Worm (Caenorhabditis elegans) whole organism, L1 larva: Measurements from ENCODE around the gene F40C5.2.
A peak's percentile ranks its signal among the peaks of the same experiment; 100 is the strongest.

Experiments used
- F16B12.6 ChIP-seq: fragments of 150-350 bp; optimal IDR thresholded peaks from 2 replicates; lab custom pipeline; 2014; ENCODE audit warnings: missing biosample characterization, missing genetic modification characterization
- alr-1 ChIP-seq: fragments of 200-800 bp; sonication (Bioruptor generic); optimal IDR thresholded peaks from 2 replicates; lab custom pipeline; 2018; ENCODE audit warnings: borderline replicate concordance, mild to moderate bottlenecking, missing genetic modification characterization, missing compliant biosample characterization
- ceh-63 ChIP-seq: fragments of 200-800 bp; sonication (Bioruptor generic); optimal IDR thresholded peaks from 2 replicates; lab custom pipeline; 2018; ENCODE audit warnings: mild to moderate bottlenecking, missing genetic modification characterization, missing compliant biosample characterization
- ceh-90 ChIP-seq: sonication (generic microtip); optimal IDR thresholded peaks from 2 replicates; lab custom pipeline; 2016; ENCODE audit warnings: missing genetic modification characterization, missing compliant biosample characterization
- ces-1 ChIP-seq: fragments of 150-350 bp; optimal IDR thresholded peaks from 2 replicates; lab custom pipeline; 2014; ENCODE audit warnings: missing biosample characterization, missing genetic modification reagents, missing genetic modification characterization
- dsc-1 ChIP-seq: sonication (generic microtip); optimal IDR thresholded peaks from 2 replicates; lab custom pipeline; 2016; ENCODE audit warnings: mild to moderate bottlenecking, missing genetic modification characterization, missing compliant biosample characterization
- efl-1 ChIP-seq, 4 experiments: fragments of 150-350 bp; optimal IDR thresholded peaks in 3 of 4; peaks in 1 of 4; 1 replicate in 1 of 4; 2 replicates in 3 of 4; lab custom pipeline; 2014; ENCODE audit warnings: missing biosample characterization in 2 of 4, missing genetic modification characterization in 2 of 4, missing genetic modification reagents in 2 of 4
- efl-3 ChIP-seq: fragments of 200-800 bp; sonication (Bioruptor generic); optimal IDR thresholded peaks from 2 replicates; lab custom pipeline; 2018; ENCODE audit warnings: mild to moderate bottlenecking, missing genetic modification characterization, missing compliant biosample characterization
- elt-2 ChIP-seq: sonication (generic microtip); optimal IDR thresholded peaks from 2 replicates; lab custom pipeline; 2016; ENCODE audit warnings: missing genetic modification characterization, mild to moderate bottlenecking, inconsistent platforms, missing compliant biosample characterization, missing genetic modification reagents
- fkh-10 ChIP-seq: sonication (generic microtip); optimal IDR thresholded peaks from 2 replicates; lab custom pipeline; 2017; ENCODE audit warnings: missing biosample characterization, missing genetic modification reagents, missing genetic modification characterization
- fkh-4 ChIP-seq: sonication (generic microtip); optimal IDR thresholded peaks from 2 replicates; lab custom pipeline; 2016; ENCODE audit warnings: missing compliant biosample characterization, missing genetic modification characterization, borderline replicate concordance
- fkh-8 ChIP-seq: sonication (generic microtip); optimal IDR thresholded peaks from 2 replicates; lab custom pipeline; 2016; ENCODE audit warnings: mild to moderate bottlenecking, missing genetic modification characterization, missing compliant biosample characterization
- fos-1 ChIP-seq: fragments of 150-350 bp; optimal IDR thresholded peaks from 2 replicates; lab custom pipeline; 2014; ENCODE audit warnings: missing biosample characterization, missing genetic modification characterization
- grh-1 ChIP-seq: fragments of 200-800 bp; sonication (Bioruptor generic); IDR thresholded peaks from 2 replicates; pipeline ENCODE4 v1.3.6; 2022; ENCODE audit warnings: missing genetic modification reagents, missing genetic modification characterization, missing compliant biosample characterization
- hlh-17 ChIP-seq: fragments of 200-800 bp; sonication (Bioruptor generic); optimal IDR thresholded peaks from 2 replicates; lab custom pipeline; 2018; ENCODE audit warnings: missing genetic modification characterization, mild to moderate bottlenecking, missing compliant biosample characterization, moderate library complexity, borderline replicate concordance
- irx-1 ChIP-seq: sonication (generic microtip); optimal IDR thresholded peaks from 2 replicates; lab custom pipeline; 2016; ENCODE audit warnings: missing genetic modification characterization, missing compliant biosample characterization
- lin-35 ChIP-seq, 2 experiments: fragments of 150-350 bp; optimal IDR thresholded peaks; 2 replicates each; lab custom pipeline; 2014; ENCODE audit warnings: missing biosample characterization in 2 of 2, missing genetic modification characterization in 2 of 2, missing genetic modification reagents in 2 of 2
- lin-39 ChIP-seq: fragments of 150-350 bp; optimal IDR thresholded peaks from 2 replicates; lab custom pipeline; 2014; ENCODE audit warnings: missing biosample characterization, missing genetic modification reagents, missing genetic modification characterization
- lsy-2 ChIP-seq, 2 experiments: fragments of 150-350 bp; optimal IDR thresholded peaks; 2 replicates each; lab custom pipeline; 2014; ENCODE audit warnings: missing biosample characterization in 2 of 2, missing genetic modification characterization in 2 of 2
- mef-2 ChIP-seq: fragments of 150-350 bp; optimal IDR thresholded peaks from 2 replicates; lab custom pipeline; 2014; ENCODE audit warnings: missing biosample characterization, missing genetic modification characterization
- nhr-237 ChIP-seq: fragments of 150-350 bp; optimal IDR thresholded peaks from 2 replicates; lab custom pipeline; 2014; ENCODE audit warnings: missing biosample characterization, missing genetic modification characterization
- nhr-76 ChIP-seq: sonication (generic microtip); optimal IDR thresholded peaks from 2 replicates; lab custom pipeline; 2017; ENCODE audit warnings: missing biosample characterization, missing genetic modification characterization
- nhr-77 ChIP-seq: fragments of 150-350 bp; optimal IDR thresholded peaks from 2 replicates; lab custom pipeline; 2014; ENCODE audit warnings: missing biosample characterization, missing genetic modification characterization
- nhr-84 ChIP-seq: sonication (generic microtip); optimal IDR thresholded peaks from 2 replicates; lab custom pipeline; 2017; ENCODE audit warnings: missing biosample characterization, missing genetic modification characterization
- nhr-85 ChIP-seq: sonication (generic microtip); peaks from one replicate; lab custom pipeline; 2016; ENCODE audit warnings: missing genetic modification characterization, inconsistent platforms, missing compliant biosample characterization
- pax-3 ChIP-seq: fragments of 200-800 bp; sonication (Bioruptor generic); optimal IDR thresholded peaks from 2 replicates; lab custom pipeline; 2018; ENCODE audit warnings: mild to moderate bottlenecking, missing genetic modification characterization, moderate library complexity, missing compliant biosample characterization
- skn-1 ChIP-seq: fragments of 150-350 bp; optimal IDR thresholded peaks from 2 replicates; lab custom pipeline; 2014; ENCODE audit warnings: missing biosample characterization, missing genetic modification characterization
- sox-4 ChIP-seq: sonication (generic microtip); optimal IDR thresholded peaks from 2 replicates; lab custom pipeline; 2016; ENCODE audit warnings: missing genetic modification characterization, missing compliant biosample characterization
- sptf-1 ChIP-seq: fragments of 150-350 bp; optimal IDR thresholded peaks from 2 replicates; lab custom pipeline; 2014; ENCODE audit warnings: missing biosample characterization, missing genetic modification characterization
- swsn-7 ChIP-seq: sonication (generic microtip); optimal IDR thresholded peaks from 2 replicates; lab custom pipeline; 2016; ENCODE audit warnings: missing genetic modification characterization, missing compliant biosample characterization
- tbx-2 ChIP-seq: sonication (generic microtip); optimal IDR thresholded peaks from 2 replicates; lab custom pipeline; 2016; ENCODE audit warnings: missing genetic modification characterization, missing compliant biosample characterization
- tlp-1 ChIP-seq: fragments of 150-350 bp; optimal IDR thresholded peaks from 2 replicates; lab custom pipeline; 2014; ENCODE audit warnings: missing biosample characterization, missing genetic modification characterization
- unc-62 ChIP-seq: fragments of 150-350 bp; optimal IDR thresholded peaks from 2 replicates; lab custom pipeline; 2014; ENCODE audit warnings: missing biosample characterization, missing genetic modification reagents, missing genetic modification characterization
- unc-86 ChIP-seq: sonication (generic microtip); optimal IDR thresholded peaks from 2 replicates; lab custom pipeline; 2016; ENCODE audit warnings: missing genetic modification characterization, missing compliant biosample characterization
- unc-98 ChIP-seq: fragments of 200-800 bp; sonication (Bioruptor generic); IDR thresholded peaks from 2 replicates; pipeline ENCODE4 v1.3.6; 2022; ENCODE audit warnings: missing genetic modification characterization, missing compliant biosample characterization
- zip-4 ChIP-seq: fragments of 200-800 bp; sonication (Bioruptor generic); optimal IDR thresholded peaks from 2 replicates; lab custom pipeline; 2018; ENCODE audit warnings: mild to moderate bottlenecking, missing genetic modification characterization, moderate library complexity, missing compliant biosample characterization
- ztf-11 ChIP-seq, 2 experiments: sonication (generic microtip); optimal IDR thresholded peaks; 2 replicates each; lab custom pipeline; 2016 to 2017; ENCODE audit warnings: missing genetic modification characterization in 2 of 2, missing biosample characterization in 1 of 2, missing compliant biosample characterization in 1 of 2

Gene F40C5.2

ce11 chrV:3535260-3535659 lies 35.5 kb upstream of the F40C5.2 start, which contains the start of gene nhr-221:
Gene nhr-221, minus strand, starts transcription at chrV:3535360.
- TF ChIP-seq efl-1 (optimal IDR thresholded peaks at IDR 0.05; lab: Kevin White, UChicago) (no peak), efl-1 (GFP tag; optimal IDR thresholded peaks at IDR 0.05 in 1 of 2; lab: Kevin White, UChicago) (peak in 1 of 2 experiments; percentile 47), sox-4 (tag; lab: Kevin White, UChicago) (no peak)

ce11 chrV:3538307-3538706 lies 32.5 kb upstream of the F40C5.2 start, which contains the start of gene nhr-93:
Gene nhr-93, minus strand, starts transcription at chrV:3538407.
- no peak for TF ChIP-seq nhr-85 (tag; lab: Kevin White, UChicago)
- no peak for TF ChIP-seq alr-1
- no peak for TF ChIP-seq sox-4 (tag; lab: Kevin White, UChicago)
- TF ChIP-seq fkh-8, result no peak
- TF ChIP-seq tbx-2 (tag; lab: Kevin White, UChicago), result no peak
- TF ChIP-seq swsn-7 (tag; lab: Kevin White, UChicago), result no peak
- no peak for TF ChIP-seq unc-62 (GFP tag; lab: Kevin White, UChicago)
- no peak for TF ChIP-seq fkh-10 (GFP tag; lab: Kevin White, UChicago)
- no peak for TF ChIP-seq nhr-76 (tag; lab: Kevin White, UChicago)
- TF ChIP-seq irx-1, result no peak

ce11 chrV:3541117-3541516 lies 29.7 kb upstream of the F40C5.2 start, which contains the start of gene srbc-67:
Gene srbc-67, minus strand, starts transcription at chrV:3541217.
- no peak for TF ChIP-seq lsy-2 (tag; optimal IDR thresholded peaks at IDR 0.05; lab: Kevin White, UChicago)
- no peak for TF ChIP-seq ztf-11 (tag; optimal IDR thresholded peaks at IDR 0.05; lab: Kevin White, UChicago)
- no peak for TF ChIP-seq nhr-76 (tag; lab: Kevin White, UChicago)
- no peak for TF ChIP-seq hlh-17 (GFP tag; lab: Kevin White, UChicago)
- no peak for TF ChIP-seq F16B12.6
- no peak for TF ChIP-seq efl-3 (GFP tag; lab: Kevin White, UChicago)
- TF ChIP-seq sptf-1 (tag; lab: Kevin White, UChicago), result no peak
- TF ChIP-seq dsc-1 (tag; lab: Kevin White, UChicago), result no peak
- no peak for TF ChIP-seq zip-4 (GFP tag; lab: Kevin White, UChicago)
- TF ChIP-seq ceh-90, result no peak
- TF ChIP-seq grh-1 (GFP tag; lab: Robert Waterston, UW), result no peak

ce11 chrV:3543344-3543743 lies 27.5 kb upstream of the F40C5.2 start, which contains the start of gene nhr-222:
Gene nhr-222, minus strand, starts transcription at chrV:3543444.
- TF ChIP-seq skn-1 (tag; lab: Kevin White, UChicago) (no peak), ces-1 (GFP tag; lab: Kevin White, UChicago) (no peak)
- TF ChIP-seq, all 84 proteins: peak for 0

DNA sequence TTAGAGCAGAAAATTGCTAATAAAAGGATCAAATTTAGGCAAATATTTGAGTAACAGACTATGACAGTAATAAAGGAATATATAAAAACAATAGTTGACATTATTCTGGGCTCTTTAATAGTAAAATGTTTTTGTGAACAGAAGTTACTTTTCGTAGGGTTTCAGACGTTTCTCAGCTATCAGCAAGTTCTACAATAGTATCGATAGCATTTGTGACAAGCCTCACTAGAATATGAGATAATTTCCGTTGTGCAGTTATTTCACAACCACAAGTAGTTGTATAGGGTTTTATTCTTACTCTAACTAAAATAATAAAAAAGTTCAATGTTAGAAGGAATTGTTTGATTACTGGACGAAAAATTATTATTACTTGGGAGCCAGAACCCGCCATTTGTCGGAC lies 24.3 kb upstream of the F40C5.2 start, which contains the start of gene srbc-68:
Gene srbc-68, minus strand, starts transcription at position 101 of the 400 bp plus-strand sequence.
- TF ChIP-seq tlp-1 (no peak), nhr-77 (no peak)

DNA sequence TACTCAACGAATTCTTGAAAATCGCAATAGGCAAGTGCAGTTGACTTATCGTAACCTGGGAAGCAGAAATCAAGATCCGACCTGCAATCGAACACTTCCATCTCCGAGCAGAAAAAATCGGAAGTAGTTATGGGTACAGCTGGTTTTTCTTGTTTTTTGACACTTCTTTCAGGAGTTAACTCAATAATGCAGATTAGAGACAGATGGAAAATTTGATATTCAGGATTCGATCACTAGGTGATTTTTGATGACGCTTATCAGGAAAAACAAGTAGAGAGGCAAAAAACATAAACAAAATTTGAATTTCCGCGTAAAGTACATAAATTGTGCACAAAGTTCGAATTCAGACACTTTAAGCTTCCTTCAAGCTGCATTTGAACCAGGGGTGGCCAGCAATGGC lies 22.0 kb upstream of the F40C5.2 start, which contains the start of gene srw-130:
Gene srw-130, minus strand, starts transcription at position 101 of the 400 bp plus-strand sequence.
- TF ChIP-seq fkh-10 (GFP tag; lab: Kevin White, UChicago) (no peak), nhr-76 (tag; lab: Kevin White, UChicago) (no peak), nhr-237 (tag; lab: Kevin White, UChicago) (no peak), lin-39 (tag; lab: Kevin White, UChicago) (no peak), elt-2 (tag; lab: Kevin White, UChicago) (no peak), fkh-4 (tag; lab: Kevin White, UChicago) (no peak), ceh-90 (no peak), ztf-11 (tag; optimal IDR thresholded peaks at IDR 0.05; lab: Kevin White, UChicago) (no peak), nhr-77 (no peak), lin-35 (GFP tag; optimal IDR thresholded peaks at IDR 0.05; lab: Kevin White, UChicago) (no peak), mef-2 (tag; lab: Kevin White, UChicago) (no peak), unc-86 (tag; lab: Kevin White, UChicago) (no peak), unc-98 (GFP tag; lab: Robert Waterston, UW) (no peak), ceh-63 (GFP tag; lab: Kevin White, UChicago) (no peak), pax-3 (tag; lab: Kevin White, UChicago) (no peak), nhr-84 (tag; lab: Kevin White, UChicago) (no peak), fos-1 (tag; lab: Kevin White, UChicago) (no peak)
